Fruit fly (Drosophila melanogaster) whole organism, embryonic: ENCODE results near the gene CG6766.

Experiments used
- Asciz ChIP-seq: fragments of 200-800 bp; sonication (Bioruptor generic); optimal IDR thresholded peaks from 2 replicates; lab custom pipeline; 2017; ENCODE audit warnings: missing biosample characterization, mild to moderate bottlenecking, missing genetic modification characterization, missing genetic modification reagents
- B-H1 ChIP-seq: fragments of 200-800 bp; sonication (Bioruptor generic); IDR thresholded peaks from 3 replicates; pipeline ENCODE4 v1.3.6; 2022; ENCODE audit warnings: missing biosample characterization, missing genetic modification characterization
- Bgb ChIP-seq: fragments of 200-800 bp; sonication (Bioruptor generic); IDR thresholded peaks from 2 replicates; pipeline ENCODE4 v1.3.6; 2022; ENCODE audit warnings: missing biosample characterization, missing genetic modification characterization; ENCODE audit not compliant: partially characterized antibody
- CG10431 ChIP-seq: fragments of 200-800 bp; sonication (Bioruptor generic); optimal IDR thresholded peaks from 3 replicates; lab custom pipeline; 2018; ENCODE audit warnings: missing biosample characterization, mild to moderate bottlenecking, missing genetic modification characterization
- CG10979 ChIP-seq: fragments of 200-800 bp; sonication (Bioruptor generic); optimal IDR thresholded peaks from 2 replicates; lab custom pipeline; 2018; ENCODE audit warnings: missing biosample characterization, mild to moderate bottlenecking, missing genetic modification characterization, moderate library complexity
- CG12071 ChIP-seq: fragments of 200-800 bp; sonication (Bioruptor generic); optimal IDR thresholded peaks from 3 replicates; lab custom pipeline; 2018; ENCODE audit warnings: missing biosample characterization, mild to moderate bottlenecking, missing genetic modification characterization
- CG13123 ChIP-seq: fragments of 200-800 bp; sonication (Bioruptor generic); optimal IDR thresholded peaks from 2 replicates; lab custom pipeline; 2016; ENCODE audit warnings: missing biosample characterization, missing genetic modification characterization
- CG14710 ChIP-seq: fragments of 200-800 bp; sonication (Bioruptor generic); optimal IDR thresholded peaks from 3 replicates; lab custom pipeline; 2019; ENCODE audit warnings: missing biosample characterization, mild to moderate bottlenecking, missing genetic modification characterization, moderate library complexity
- CG15073 ChIP-seq: fragments of 200-800 bp; sonication (Bioruptor generic); optimal IDR thresholded peaks from 2 replicates; lab custom pipeline; 2016; ENCODE audit warnings: missing biosample characterization, missing genetic modification characterization
- CG15269 ChIP-seq: fragments of 200-800 bp; sonication (Bioruptor generic); optimal IDR thresholded peaks from 2 replicates; lab custom pipeline; 2018; ENCODE audit warnings: missing biosample characterization, mild to moderate bottlenecking, missing genetic modification characterization, moderate library complexity
- CG1529 ChIP-seq: fragments of 200-800 bp; sonication (Bioruptor generic); optimal IDR thresholded peaks from 3 replicates; lab custom pipeline; 2018; ENCODE audit warnings: missing biosample characterization, missing genetic modification characterization
- CG15601 ChIP-seq: fragments of 200-800 bp; sonication (Bioruptor generic); optimal IDR thresholded peaks from 3 replicates; lab custom pipeline; 2019; ENCODE audit warnings: missing biosample characterization, mild to moderate bottlenecking, missing genetic modification characterization, moderate library complexity
- CG3847 ChIP-seq: fragments of 200-800 bp; sonication (Bioruptor generic); IDR thresholded peaks from 2 replicates; pipeline ENCODE4 v1.3.6; 2022; ENCODE audit warnings: missing biosample characterization, missing genetic modification characterization
- CG4424 ChIP-seq: fragments of 200-800 bp; sonication (Bioruptor generic); optimal IDR thresholded peaks from 3 replicates; lab custom pipeline; 2016; ENCODE audit warnings: missing biosample characterization, missing genetic modification characterization
- CG5245 ChIP-seq: fragments of 200-800 bp; sonication (Bioruptor generic); optimal IDR thresholded peaks from 3 replicates; lab custom pipeline; 2016; ENCODE audit warnings: missing biosample characterization, missing genetic modification characterization
- CG8290 ChIP-seq, 3 experiments: fragments of 200-800 bp; sonication (Bioruptor generic); optimal IDR thresholded peaks; 2 replicates each; lab custom pipeline; 2016 to 2019; ENCODE audit warnings: missing biosample characterization in 3 of 3, missing genetic modification characterization in 3 of 3, mild to moderate bottlenecking in 2 of 3, moderate library complexity in 1 of 3
- CG8924 ChIP-seq: fragments of 200-800 bp; optimal IDR thresholded peaks from 3 replicates; lab custom pipeline; 2019; ENCODE audit warnings: missing biosample characterization, mild to moderate bottlenecking, missing genetic modification characterization, moderate library complexity
- D19B ChIP-seq: fragments of 200-800 bp; sonication (Bioruptor generic); optimal IDR thresholded peaks from 2 replicates; lab custom pipeline; 2017; ENCODE audit warnings: missing biosample characterization, mild to moderate bottlenecking, missing genetic modification characterization
- Dip2 ChIP-seq: fragments of 200-800 bp; sonication (Bioruptor generic); IDR thresholded peaks from 2 replicates; pipeline ENCODE4 v1.3.6; 2022; ENCODE audit warnings: missing biosample characterization, missing genetic modification characterization
- Dref ChIP-seq: fragments of 200-800 bp; sonication (Bioruptor generic); IDR thresholded peaks from 2 replicates; pipeline ENCODE4 v1.3.6; 2022; ENCODE audit warnings: missing biosample characterization, missing genetic modification characterization
- Hr39 ChIP-seq: fragments of >200 bp; optimal IDR thresholded peaks from 2 replicates; lab custom pipeline; 2017
- Med ChIP-seq: fragments of 200-800 bp; sonication (Bioruptor generic); peaks from one replicate; lab custom pipeline; 2016; ENCODE audit warnings: missing biosample characterization, missing genetic modification characterization, mild to moderate bottlenecking, inconsistent platforms, moderate library complexity
- NC2α ChIP-seq: fragments of 200-800 bp; sonication (Bioruptor generic); optimal IDR thresholded peaks from 2 replicates; lab custom pipeline; 2016; ENCODE audit warnings: missing biosample characterization, missing genetic modification characterization
- NFAT ChIP-seq: fragments of 200-800 bp; sonication (Bioruptor generic); IDR thresholded peaks from 2 replicates; pipeline ENCODE4 v1.3.6; 2022; ENCODE audit warnings: missing biosample characterization, missing genetic modification characterization
- Pdp1 ChIP-seq, 2 experiments: fragments of 200-800 bp; sonication (Bioruptor generic); optimal IDR thresholded peaks; 3 replicates each; lab custom pipeline; 2016; ENCODE audit warnings: missing biosample characterization in 2 of 2, missing genetic modification characterization in 2 of 2, mild to moderate bottlenecking in 1 of 2, moderate library complexity in 1 of 2
- Sox102F ChIP-seq: fragments of 200-800 bp; sonication (Bioruptor generic); optimal IDR thresholded peaks from 2 replicates; lab custom pipeline; 2018; ENCODE audit warnings: missing biosample characterization, mild to moderate bottlenecking, missing genetic modification characterization, moderate library complexity
- Spps ChIP-seq: fragments of 200-800 bp; sonication (Bioruptor generic); optimal IDR thresholded peaks from 2 replicates; lab custom pipeline; 2018; ENCODE audit warnings: missing biosample characterization, mild to moderate bottlenecking, missing genetic modification characterization
- amos ChIP-seq: fragments of 200-800 bp; sonication (Bioruptor generic); IDR thresholded peaks from 2 replicates; pipeline ENCODE4 v1.3.6; 2022; ENCODE audit warnings: missing biosample characterization, missing genetic modification characterization; ENCODE audit not compliant: partially characterized antibody
- cad ChIP-seq: fragments of >200 bp; optimal IDR thresholded peaks from 2 replicates; lab custom pipeline; 2017; ENCODE audit warnings: missing biosample characterization, missing genetic modification characterization
- ci ChIP-seq: fragments of 200-800 bp; sonication (Bioruptor generic); IDR thresholded peaks from 3 replicates; pipeline ENCODE4 v1.3.6; 2022; ENCODE audit warnings: missing biosample characterization, missing genetic modification characterization
- da ChIP-seq: fragments of 200-800 bp; sonication (Bioruptor generic); optimal IDR thresholded peaks from 2 replicates; lab custom pipeline; 2016; ENCODE audit warnings: missing biosample characterization, missing genetic modification characterization
- dati ChIP-seq: fragments of 200-800 bp; sonication (Bioruptor generic); IDR thresholded peaks from 2 replicates; pipeline ENCODE4 v1.3.6; 2022; ENCODE audit warnings: missing biosample characterization, missing genetic modification characterization
- emc ChIP-seq: fragments of 200-800 bp; sonication (Bioruptor generic); optimal IDR thresholded peaks from 2 replicates; lab custom pipeline; 2016; ENCODE audit warnings: missing biosample characterization, missing genetic modification characterization
- hbn ChIP-seq: fragments of 200-800 bp; sonication (Bioruptor generic); IDR thresholded peaks from 2 replicates; pipeline ENCODE4 v1.3.6; 2022; ENCODE audit warnings: missing biosample characterization, missing genetic modification characterization; ENCODE audit not compliant: partially characterized antibody
- inv ChIP-seq: fragments of 200-800 bp; sonication (Bioruptor generic); IDR thresholded peaks from 2 replicates; pipeline ENCODE4 v1.3.6; 2022; ENCODE audit warnings: missing biosample characterization, missing genetic modification characterization; ENCODE audit not compliant: partially characterized antibody
- jigr1 ChIP-seq: fragments of 200-800 bp; sonication (Bioruptor generic); IDR thresholded peaks from 3 replicates; pipeline ENCODE4 v1.3.6; 2022; ENCODE audit warnings: missing biosample characterization, missing genetic modification characterization
- kay ChIP-seq: fragments of 200-800 bp; sonication (Bioruptor generic); optimal IDR thresholded peaks from 2 replicates; lab custom pipeline; 2016; ENCODE audit warnings: missing biosample characterization, missing genetic modification characterization
- lilli ChIP-seq: fragments of 200-800 bp; sonication (Bioruptor generic); optimal IDR thresholded peaks from 3 replicates; lab custom pipeline; 2016; ENCODE audit warnings: missing biosample characterization, missing genetic modification characterization
- nau ChIP-seq: fragments of 200-800 bp; sonication (Bioruptor generic); optimal IDR thresholded peaks from 3 replicates; lab custom pipeline; 2017; ENCODE audit warnings: missing biosample characterization, mild to moderate bottlenecking, missing genetic modification characterization, missing genetic modification reagents
- pho ChIP-seq: fragments of 200-800 bp; sonication (Bioruptor generic); optimal IDR thresholded peaks from 2 replicates; lab custom pipeline; 2016; ENCODE audit warnings: missing biosample characterization, missing genetic modification characterization
- psq ChIP-seq: fragments of 200-800 bp; sonication (Bioruptor generic); optimal IDR thresholded peaks from 2 replicates; lab custom pipeline; 2017; ENCODE audit warnings: missing biosample characterization, missing genetic modification characterization
- scrt ChIP-seq: fragments of 200-800 bp; sonication (Bioruptor generic); optimal IDR thresholded peaks from 2 replicates; lab custom pipeline; 2018; ENCODE audit warnings: missing biosample characterization, mild to moderate bottlenecking, missing genetic modification characterization, moderate library complexity
- sens ChIP-seq: fragments of 200-800 bp; sonication (Bioruptor generic); peaks from one replicate; lab custom pipeline; 2016; ENCODE audit warnings: missing biosample characterization, missing genetic modification characterization
- sug ChIP-seq: fragments of 200-800 bp; optimal IDR thresholded peaks from 2 replicates; lab custom pipeline; 2019; ENCODE audit warnings: missing biosample characterization, mild to moderate bottlenecking, missing genetic modification characterization, moderate library complexity
- unpg ChIP-seq: fragments of 200-800 bp; sonication (Bioruptor generic); optimal IDR thresholded peaks from 3 replicates; lab custom pipeline; 2018; ENCODE audit warnings: missing biosample characterization, mild to moderate bottlenecking, missing genetic modification characterization, moderate library complexity
- wek ChIP-seq: fragments of 200-800 bp; sonication (Bioruptor generic); optimal IDR thresholded peaks from 3 replicates; lab custom pipeline; 2018; ENCODE audit warnings: missing biosample characterization, mild to moderate bottlenecking, missing genetic modification characterization, moderate library complexity
- z ChIP-seq: fragments of 200-800 bp; sonication (Bioruptor generic); IDR thresholded peaks from 3 replicates; pipeline ENCODE4 v1.3.6; 2022; ENCODE audit warnings: missing biosample characterization, missing genetic modification characterization

CG6766 gene

DNA sequence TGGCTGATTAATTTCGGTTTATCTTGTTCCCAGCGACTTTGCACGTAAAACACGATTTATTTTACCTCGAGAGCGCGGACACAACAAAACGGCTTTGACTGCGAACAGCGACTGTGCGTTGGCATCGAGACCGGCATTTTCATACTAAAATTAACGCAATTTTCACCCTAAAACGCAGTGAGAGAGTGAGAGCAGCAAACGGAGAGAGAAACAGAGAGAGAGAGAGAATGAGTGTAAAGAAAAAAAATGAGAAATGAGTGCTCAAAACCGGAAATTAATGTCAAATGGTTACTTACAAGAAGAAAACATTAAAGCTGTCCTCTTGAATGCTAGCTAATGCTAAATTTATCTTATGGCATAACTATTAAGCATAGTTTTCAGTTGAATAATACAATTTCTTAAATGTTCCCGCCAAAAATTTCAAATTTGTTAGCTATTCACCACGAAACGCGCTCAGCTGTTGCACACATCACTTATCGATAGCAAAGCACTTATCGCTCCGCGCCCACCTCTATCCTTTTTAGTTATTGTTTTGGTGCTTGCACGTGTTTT, 15.4 kb upstream of the CG6766 start, which contains the start of the genes JhI-21, RpL7-like and CG34164 (continued):
- TF ChIP-seq Dref (GFP tag; lab: Robert Waterston, UW) (peak; percentile 93), CG8924 (tag; lab: Kevin White, UChicago) (peak; percentile 35), amos (GFP tag; lab: Robert Waterston, UW) (peak; percentile 70; the same call in 1 of the 2 replicates), D19B (no peak), kay (GFP tag; lab: Kevin White, UChicago) (no peak), CG15269 (tag; lab: Kevin White, UChicago) (no peak)
- TF ChIP-seq, all 482 proteins: peak for 100

DNA sequence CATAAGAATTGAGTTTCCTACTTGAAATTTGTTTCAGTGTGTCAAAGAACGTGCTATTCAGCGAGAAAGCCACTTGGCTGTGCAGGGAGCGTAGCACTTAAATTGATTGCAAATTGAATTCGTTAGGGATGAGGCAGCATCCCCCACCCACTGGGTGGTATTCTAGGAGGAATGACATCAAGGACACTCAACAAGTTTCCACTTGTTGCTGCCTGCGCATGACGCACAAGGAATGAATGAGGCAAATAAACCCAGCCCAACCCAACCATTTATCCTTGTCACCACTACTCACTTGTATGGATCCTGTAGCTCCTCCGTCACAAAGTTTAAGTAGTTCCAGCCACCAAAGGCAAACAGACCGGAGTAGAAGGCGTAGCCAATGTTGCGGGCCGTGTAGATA, 12.9 kb upstream of the CG6766 start:
- TF ChIP-seq scrt (GFP tag; lab: Kevin White, UChicago), result peak; percentile 97
- TF ChIP-seq emc (GFP tag; lab: Kevin White, UChicago), result no peak
- peak; percentile 14 for TF ChIP-seq Med (GFP tag; lab: Kevin White, UChicago)
- TF ChIP-seq, all 482 proteins: peak for 2

DNA sequence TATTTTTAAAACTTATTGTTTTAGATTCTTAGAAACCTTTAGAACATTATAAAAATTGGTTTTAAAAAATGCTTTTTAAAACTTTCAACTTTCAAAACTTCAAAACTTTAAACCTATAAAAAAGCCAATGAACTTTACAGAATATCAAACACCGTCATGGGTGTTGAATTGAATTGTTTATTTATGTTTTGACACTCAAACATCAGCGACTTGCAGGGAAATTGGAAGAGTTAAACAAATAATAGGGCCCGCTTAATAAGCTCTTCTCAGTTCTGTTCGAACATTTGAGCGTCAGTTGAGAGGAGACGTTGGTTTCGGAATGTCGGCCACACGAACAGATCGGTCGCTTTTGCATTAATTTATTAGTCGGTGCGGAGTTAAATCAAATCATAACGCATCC, 8.6 kb upstream of the CG6766 start, which contains the start of gene PLCXD:
Gene PLCXD (plus strand): TSS at position 286 of the 400 bp plus-strand sequence.
- TF ChIP-seq cad (GFP tag; lab: Kevin White, UChicago) (no peak), CG8290 (GFP tag; optimal IDR thresholded peaks at IDR 0.05; lab: Kevin White, UChicago) (no peak), CG8290 (tag; optimal IDR thresholded peaks at IDR 0.05; lab: Kevin White, UChicago) (no peak), CG15601 (tag; lab: Kevin White, UChicago) (peak; percentile 38), CG10431 (GFP tag; lab: Kevin White, UChicago) (peak; percentile 53), Bgb (GFP tag; lab: Robert Waterston, UW) (no peak), Asciz (peak; percentile 69), CG4424 (no peak), inv (no peak), Hr39 (lab: Kevin White, UChicago) (no peak), CG15073 (no peak), Dip2 (GFP tag; lab: Robert Waterston, UW) (no peak), Sox102F (no peak), lilli (GFP tag; lab: Kevin White, UChicago) (no peak), wek (GFP tag; lab: Kevin White, UChicago) (peak; percentile 9), CG1529 (GFP tag; lab: Kevin White, UChicago) (no peak), hbn (GFP tag; lab: Robert Waterston, UW) (no peak), psq (GFP tag; lab: Kevin White, UChicago) (no peak), Spps (no peak), sens (GFP tag; lab: Kevin White, UChicago) (peak; percentile 26), CG13123 (GFP tag; lab: Kevin White, UChicago) (no peak), sug (tag; lab: Kevin White, UChicago) (no peak), dati (GFP tag; lab: Robert Waterston, UW) (no peak), scrt (GFP tag; lab: Kevin White, UChicago) (no peak), da (no peak), CG12071 (peak; percentile 2), CG5245 (GFP tag; lab: Kevin White, UChicago) (no peak), NC2α (GFP tag; lab: Kevin White, UChicago) (no peak), pho (no peak), B-H1 (GFP tag; lab: Robert Waterston, UW) (no peak), unpg (GFP tag; lab: Kevin White, UChicago) (no peak), CG14710 (peak; percentile 29), jigr1 (GFP tag; lab: Robert Waterston, UW) (no peak), NFAT (GFP tag; lab: Robert Waterston, UW) (no peak), ci (peak; percentile 51; the same call in 2 of the 3 replicates), CG10979 (tag; lab: Kevin White, UChicago) (no peak), nau (no peak), Pdp1 (GFP tag; optimal IDR thresholded peaks at IDR 0.05; lab: Kevin White, UChicago) (no peak), CG3847 (GFP tag; lab: Robert Waterston, UW) (no peak), z (GFP tag; lab: Robert Waterston, UW) (peak; percentile 67; the same call in 2 of the 3 replicates)
